Worm (Caenorhabditis elegans) whole organism, L2 larva: Measurements from ENCODE around the gene F58G1.8.

Source experiments
- ZK546.5 ChIP-seq: sonication (generic microtip); optimal IDR thresholded peaks from 2 replicates; lab custom pipeline; 2017; ENCODE audit warnings: missing biosample characterization, missing genetic modification characterization
- alr-1 ChIP-seq: fragments of 150-350 bp; optimal IDR thresholded peaks from 2 replicates; lab custom pipeline; 2014; ENCODE audit warnings: missing biosample characterization, missing genetic modification characterization
- ceh-82 ChIP-seq: fragments of 150-350 bp; optimal IDR thresholded peaks from 2 replicates; lab custom pipeline; 2014; ENCODE audit warnings: missing biosample characterization, missing genetic modification characterization
- elt-3 ChIP-seq: sonication (generic microtip); optimal IDR thresholded peaks from 2 replicates; lab custom pipeline; 2017; ENCODE audit warnings: missing biosample characterization, missing genetic modification characterization
- fos-1 ChIP-seq: fragments of 150-350 bp; optimal IDR thresholded peaks from 2 replicates; lab custom pipeline; 2014; ENCODE audit warnings: missing biosample characterization, missing genetic modification characterization
- lsy-2 ChIP-seq, 2 experiments: fragments of 150-350 bp in 1 of 2; sonication (generic microtip) in 1 of 2; optimal IDR thresholded peaks; 2 replicates each; lab custom pipeline; 2014 to 2017; ENCODE audit warnings: missing biosample characterization in 2 of 2, missing genetic modification characterization in 2 of 2
- nhr-10 ChIP-seq: sonication (generic microtip); optimal IDR thresholded peaks from 2 replicates; lab custom pipeline; 2017; ENCODE audit warnings: missing biosample characterization, missing genetic modification characterization
- nhr-129 ChIP-seq: fragments of 150-350 bp; optimal IDR thresholded peaks from 2 replicates; lab custom pipeline; 2014; ENCODE audit warnings: missing biosample characterization, missing genetic modification characterization
- nhr-237 ChIP-seq: fragments of 150-350 bp; optimal IDR thresholded peaks from 2 replicates; lab custom pipeline; 2014; ENCODE audit warnings: missing biosample characterization, missing genetic modification characterization
- nhr-25 ChIP-seq: fragments of 150-350 bp; sonication (generic microtip); optimal IDR thresholded peaks from 3 replicates; lab custom pipeline; 2014; ENCODE audit warnings: missing biosample characterization, missing genetic modification characterization
- nhr-77 ChIP-seq: fragments of 150-350 bp; optimal IDR thresholded peaks from 2 replicates; lab custom pipeline; 2014; ENCODE audit warnings: missing biosample characterization, missing genetic modification characterization
- snpc-4 ChIP-seq: fragments of 150-350 bp; optimal IDR thresholded peaks from 2 replicates; lab custom pipeline; 2014; ENCODE audit warnings: missing biosample characterization, missing genetic modification characterization
- unc-55 ChIP-seq: fragments of 150-350 bp; sonication (generic microtip); optimal IDR thresholded peaks from 3 replicates; lab custom pipeline; 2014; ENCODE audit warnings: missing biosample characterization, missing genetic modification reagents, missing genetic modification characterization

ce11 chrII:12896666-12897065 lies 28.8 kb downstream of the F58G1.8 start:
- no peak for TF ChIP-seq ceh-82 (tag; lab: Kevin White, UChicago)
- no peak for TF ChIP-seq nhr-77 (tag; lab: Kevin White, UChicago)
- TF ChIP-seq nhr-129 = no peak
- no peak for TF ChIP-seq nhr-10 (tag; lab: Kevin White, UChicago)
- TF ChIP-seq alr-1 (tag; lab: Kevin White, UChicago) = no peak
- TF ChIP-seq fos-1 (tag; lab: Kevin White, UChicago) = no peak
- no peak for TF ChIP-seq lsy-2 (tag; optimal IDR thresholded peaks at IDR 0.05; lab: Kevin White, UChicago)
- TF ChIP-seq nhr-25 (tag; lab: Kevin White, UChicago) = no peak
- no peak for TF ChIP-seq unc-55
- no peak for TF ChIP-seq snpc-4 (tag; lab: Kevin White, UChicago)
- TF ChIP-seq nhr-237 = no peak
- TF ChIP-seq ZK546.5 = no peak
- TF ChIP-seq elt-3 (tag; lab: Kevin White, UChicago) = no peak
